Worm (Caenorhabditis elegans) whole organism, L1 larva: ENCODE measurements around the gene T01B11.1.

Experiments
- C16A3.4 ChIP-seq: fragments of 150-350 bp; optimal IDR thresholded peaks from 2 replicates; lab custom pipeline; 2014; ENCODE audit warnings: missing biosample characterization, missing genetic modification characterization
- F16B12.6 ChIP-seq: fragments of 150-350 bp; optimal IDR thresholded peaks from 2 replicates; lab custom pipeline; 2014; ENCODE audit warnings: missing biosample characterization, missing genetic modification characterization
- aha-1 ChIP-seq: fragments of 150-350 bp; optimal IDR thresholded peaks from 2 replicates; lab custom pipeline; 2014; ENCODE audit warnings: missing biosample characterization, missing genetic modification characterization
- alr-1 ChIP-seq: fragments of 200-800 bp; sonication (Bioruptor generic); optimal IDR thresholded peaks from 2 replicates; lab custom pipeline; 2018; ENCODE audit warnings: borderline replicate concordance, mild to moderate bottlenecking, missing genetic modification characterization, missing compliant biosample characterization
- aly-2 ChIP-seq: fragments of 150-350 bp; optimal IDR thresholded peaks from 2 replicates; lab custom pipeline; 2014; ENCODE audit warnings: missing biosample characterization, missing genetic modification characterization
- blmp-1 ChIP-seq: fragments of 150-350 bp; optimal IDR thresholded peaks from 2 replicates; lab custom pipeline; 2014; ENCODE audit warnings: missing biosample characterization, missing genetic modification characterization
- ceh-8 ChIP-seq: fragments of 200-800 bp; sonication (Bioruptor generic); optimal IDR thresholded peaks from 2 replicates; lab custom pipeline; 2018; ENCODE audit warnings: mild to moderate bottlenecking, missing genetic modification characterization, moderate library complexity, missing compliant biosample characterization
- ces-1 ChIP-seq: fragments of 150-350 bp; optimal IDR thresholded peaks from 2 replicates; lab custom pipeline; 2014; ENCODE audit warnings: missing biosample characterization, missing genetic modification reagents, missing genetic modification characterization
- dsc-1 ChIP-seq: sonication (generic microtip); optimal IDR thresholded peaks from 2 replicates; lab custom pipeline; 2016; ENCODE audit warnings: mild to moderate bottlenecking, missing genetic modification characterization, missing compliant biosample characterization
- efl-1 ChIP-seq, 4 experiments: fragments of 150-350 bp; optimal IDR thresholded peaks in 3 of 4; peaks in 1 of 4; 1 replicate in 1 of 4; 2 replicates in 3 of 4; lab custom pipeline; 2014; ENCODE audit warnings: missing biosample characterization in 2 of 4, missing genetic modification characterization in 2 of 4, missing genetic modification reagents in 2 of 4
- egl-13 ChIP-seq: sonication (generic microtip); optimal IDR thresholded peaks from 2 replicates; lab custom pipeline; 2016; ENCODE audit warnings: missing genotype, missing genetic modification reagents, missing genetic modification characterization, missing compliant biosample characterization
- elt-2 ChIP-seq: sonication (generic microtip); optimal IDR thresholded peaks from 2 replicates; lab custom pipeline; 2016; ENCODE audit warnings: missing genetic modification characterization, mild to moderate bottlenecking, inconsistent platforms, missing compliant biosample characterization, missing genetic modification reagents
- fkh-4 ChIP-seq: sonication (generic microtip); optimal IDR thresholded peaks from 2 replicates; lab custom pipeline; 2016; ENCODE audit warnings: missing compliant biosample characterization, missing genetic modification characterization, borderline replicate concordance
- fkh-8 ChIP-seq: sonication (generic microtip); optimal IDR thresholded peaks from 2 replicates; lab custom pipeline; 2016; ENCODE audit warnings: mild to moderate bottlenecking, missing genetic modification characterization, missing compliant biosample characterization
- fos-1 ChIP-seq: fragments of 150-350 bp; optimal IDR thresholded peaks from 2 replicates; lab custom pipeline; 2014; ENCODE audit warnings: missing biosample characterization, missing genetic modification characterization
- grh-1 ChIP-seq: fragments of 200-800 bp; sonication (Bioruptor generic); IDR thresholded peaks from 2 replicates; pipeline ENCODE4 v1.3.6; 2022; ENCODE audit warnings: missing genetic modification reagents, missing genetic modification characterization, missing compliant biosample characterization
- hlh-17 ChIP-seq: fragments of 200-800 bp; sonication (Bioruptor generic); optimal IDR thresholded peaks from 2 replicates; lab custom pipeline; 2018; ENCODE audit warnings: missing genetic modification characterization, mild to moderate bottlenecking, missing compliant biosample characterization, moderate library complexity, borderline replicate concordance
- hlh-4 ChIP-seq: sonication (generic microtip); optimal IDR thresholded peaks from 2 replicates; lab custom pipeline; 2016; ENCODE audit warnings: mild to moderate bottlenecking, missing genetic modification characterization, missing compliant biosample characterization
- irx-1 ChIP-seq: sonication (generic microtip); optimal IDR thresholded peaks from 2 replicates; lab custom pipeline; 2016; ENCODE audit warnings: missing genetic modification characterization, missing compliant biosample characterization
- isw-1 ChIP-seq: fragments of 200-800 bp; sonication (Bioruptor generic); IDR thresholded peaks from 2 replicates; pipeline ENCODE4 v1.3.6; 2022; ENCODE audit warnings: missing genetic modification characterization, missing compliant biosample characterization
- lin-14 ChIP-seq: fragments of 200-800 bp; sonication (Bioruptor generic); optimal IDR thresholded peaks from 2 replicates; lab custom pipeline; 2018; ENCODE audit warnings: mild to moderate bottlenecking, missing genetic modification characterization, moderate library complexity, missing compliant biosample characterization
- lin-15B ChIP-seq: fragments of 150-350 bp; sonication (generic microtip); optimal IDR thresholded peaks from 3 replicates; lab custom pipeline; 2014; ENCODE audit warnings: missing biosample characterization, missing genetic modification characterization
- lir-3 ChIP-seq: sonication (generic microtip); optimal IDR thresholded peaks from 2 replicates; lab custom pipeline; 2016; ENCODE audit warnings: mild to moderate bottlenecking, missing genetic modification characterization, moderate library complexity, missing compliant biosample characterization; ENCODE audit not compliant: poor library complexity
- lsy-2 ChIP-seq, 2 experiments: fragments of 150-350 bp; optimal IDR thresholded peaks; 2 replicates each; lab custom pipeline; 2014; ENCODE audit warnings: missing biosample characterization in 2 of 2, missing genetic modification characterization in 2 of 2
- mep-1 ChIP-seq: fragments of 150-350 bp; optimal IDR thresholded peaks from 2 replicates; lab custom pipeline; 2014; ENCODE audit warnings: missing biosample characterization, missing genetic modification characterization
- nhr-19 ChIP-seq: fragments of 200-800 bp; sonication (Bioruptor generic); conservative IDR thresholded peaks from 2 replicates; pipeline ENCODE4 v1.3.6; 2022; ENCODE audit warnings: missing genetic modification characterization, missing compliant biosample characterization
- nhr-28 ChIP-seq: fragments of 150-350 bp; optimal IDR thresholded peaks from 2 replicates; lab custom pipeline; 2014; ENCODE audit warnings: missing biosample characterization, missing genetic modification characterization
- nhr-71 ChIP-seq: sonication (generic microtip); optimal IDR thresholded peaks from 2 replicates; lab custom pipeline; 2016; ENCODE audit warnings: mild to moderate bottlenecking, missing genetic modification characterization, moderate library complexity, missing compliant biosample characterization
- nhr-76 ChIP-seq: sonication (generic microtip); optimal IDR thresholded peaks from 2 replicates; lab custom pipeline; 2017; ENCODE audit warnings: missing biosample characterization, missing genetic modification characterization
- nhr-77 ChIP-seq: fragments of 150-350 bp; optimal IDR thresholded peaks from 2 replicates; lab custom pipeline; 2014; ENCODE audit warnings: missing biosample characterization, missing genetic modification characterization
- nhr-84 ChIP-seq: sonication (generic microtip); optimal IDR thresholded peaks from 2 replicates; lab custom pipeline; 2017; ENCODE audit warnings: missing biosample characterization, missing genetic modification characterization
- nhr-85 ChIP-seq: sonication (generic microtip); peaks from one replicate; lab custom pipeline; 2016; ENCODE audit warnings: missing genetic modification characterization, inconsistent platforms, missing compliant biosample characterization
- nhr-90 ChIP-seq: sonication (generic microtip); optimal IDR thresholded peaks from 2 replicates; lab custom pipeline; 2016; ENCODE audit warnings: mild to moderate bottlenecking, missing genetic modification characterization, missing compliant biosample characterization; ENCODE audit not compliant: poor library complexity
- pax-3 ChIP-seq: fragments of 200-800 bp; sonication (Bioruptor generic); optimal IDR thresholded peaks from 2 replicates; lab custom pipeline; 2018; ENCODE audit warnings: mild to moderate bottlenecking, missing genetic modification characterization, moderate library complexity, missing compliant biosample characterization
- rnt-1 ChIP-seq: sonication (generic microtip); optimal IDR thresholded peaks from 2 replicates; lab custom pipeline; 2016; ENCODE audit warnings: mild to moderate bottlenecking, missing genetic modification characterization, moderate library complexity, missing compliant biosample characterization
- skn-1 ChIP-seq: fragments of 150-350 bp; optimal IDR thresholded peaks from 2 replicates; lab custom pipeline; 2014; ENCODE audit warnings: missing biosample characterization, missing genetic modification characterization
- sox-4 ChIP-seq: sonication (generic microtip); optimal IDR thresholded peaks from 2 replicates; lab custom pipeline; 2016; ENCODE audit warnings: missing genetic modification characterization, missing compliant biosample characterization
- sptf-1 ChIP-seq: fragments of 150-350 bp; optimal IDR thresholded peaks from 2 replicates; lab custom pipeline; 2014; ENCODE audit warnings: missing biosample characterization, missing genetic modification characterization
- sup-37 ChIP-seq: fragments of 200-800 bp; sonication (Bioruptor generic); optimal IDR thresholded peaks from 2 replicates; lab custom pipeline; 2018; ENCODE audit warnings: mild to moderate bottlenecking, missing genetic modification characterization, missing compliant biosample characterization
- swsn-7 ChIP-seq: sonication (generic microtip); optimal IDR thresholded peaks from 2 replicates; lab custom pipeline; 2016; ENCODE audit warnings: missing genetic modification characterization, missing compliant biosample characterization
- tbx-2 ChIP-seq: sonication (generic microtip); optimal IDR thresholded peaks from 2 replicates; lab custom pipeline; 2016; ENCODE audit warnings: missing genetic modification characterization, missing compliant biosample characterization
- tlp-1 ChIP-seq: fragments of 150-350 bp; optimal IDR thresholded peaks from 2 replicates; lab custom pipeline; 2014; ENCODE audit warnings: missing biosample characterization, missing genetic modification characterization
- unc-30 ChIP-seq: sonication (generic microtip); optimal IDR thresholded peaks from 2 replicates; lab custom pipeline; 2017; ENCODE audit warnings: missing biosample characterization, missing genetic modification characterization
- unc-62 ChIP-seq: fragments of 150-350 bp; optimal IDR thresholded peaks from 2 replicates; lab custom pipeline; 2014; ENCODE audit warnings: missing biosample characterization, missing genetic modification reagents, missing genetic modification characterization
- unc-86 ChIP-seq: sonication (generic microtip); optimal IDR thresholded peaks from 2 replicates; lab custom pipeline; 2016; ENCODE audit warnings: missing genetic modification characterization, missing compliant biosample characterization
- vab-15 ChIP-seq: sonication (generic microtip); optimal IDR thresholded peaks from 2 replicates; lab custom pipeline; 2017; ENCODE audit warnings: missing genotype, mild to moderate bottlenecking, missing genetic modification characterization, missing compliant biosample characterization
- zag-1 ChIP-seq: fragments of 150-350 bp; optimal IDR thresholded peaks from 2 replicates; lab custom pipeline; 2014; ENCODE audit warnings: missing biosample characterization, missing genetic modification characterization
- zip-4 ChIP-seq: fragments of 200-800 bp; sonication (Bioruptor generic); optimal IDR thresholded peaks from 2 replicates; lab custom pipeline; 2018; ENCODE audit warnings: mild to moderate bottlenecking, missing genetic modification characterization, moderate library complexity, missing compliant biosample characterization
- ztf-11 ChIP-seq, 2 experiments: sonication (generic microtip); optimal IDR thresholded peaks; 2 replicates each; lab custom pipeline; 2016 to 2017; ENCODE audit warnings: missing genetic modification characterization in 2 of 2, missing biosample characterization in 1 of 2, missing compliant biosample characterization in 1 of 2
- ztf-4 ChIP-seq: fragments of 150-350 bp; optimal IDR thresholded peaks from 2 replicates; lab custom pipeline; 2014; ENCODE audit warnings: missing biosample characterization, missing genetic modification characterization

The T01B11.1 gene

DNA sequence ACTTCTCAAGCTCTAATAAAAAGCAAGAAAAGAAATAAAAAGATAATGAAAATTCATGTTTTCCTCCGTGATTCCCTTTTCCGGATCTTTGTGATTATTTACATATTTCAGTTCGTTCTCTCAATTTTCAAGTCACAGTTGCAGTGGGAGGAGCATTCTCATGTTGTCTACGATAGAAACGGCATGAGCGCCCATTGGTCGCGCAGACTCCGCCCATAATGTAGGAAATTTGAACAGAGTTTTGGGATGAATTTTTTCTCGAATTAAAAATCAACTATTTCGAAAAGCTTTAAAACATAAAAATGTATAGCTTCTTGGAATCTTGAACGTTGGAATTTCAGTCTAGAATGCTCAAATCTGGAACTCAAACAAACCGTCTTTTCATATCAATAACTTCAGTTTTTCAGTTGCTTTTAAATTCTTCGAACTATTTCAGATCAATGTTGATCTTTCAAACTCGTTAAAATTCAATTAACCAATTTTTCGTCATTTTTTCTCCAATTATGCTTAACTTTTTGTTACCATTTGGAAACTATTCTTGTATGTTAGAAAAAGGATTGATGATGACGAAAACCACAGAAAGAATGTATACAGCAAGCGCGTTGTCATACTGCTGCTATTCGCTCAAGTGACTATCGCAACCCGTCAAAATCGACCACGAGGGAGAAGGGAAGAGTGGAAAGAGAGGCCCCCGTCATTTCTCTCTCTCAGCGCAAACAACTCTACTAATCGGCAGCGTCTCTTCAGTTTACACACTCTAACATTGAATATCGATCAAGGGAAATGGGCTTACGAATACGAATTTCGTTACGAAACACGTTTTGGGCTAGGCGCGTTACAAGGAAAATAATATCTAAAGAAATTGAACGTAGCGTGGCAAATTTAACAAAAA is 15.2 kb upstream of the T01B11.1 start (continued):
- TF ChIP-seq F16B12.6 (tag; lab: Kevin White, UChicago) (no peak), dsc-1 (tag; lab: Kevin White, UChicago) (peak; percentile 55), ztf-4 (tag; lab: Kevin White, UChicago) (peak; percentile 88), lin-15B (no peak), sptf-1 (tag; lab: Kevin White, UChicago) (no peak), lir-3 (tag; lab: Kevin White, UChicago) (peak; percentile 46), nhr-28 (tag; lab: Kevin White, UChicago) (no peak), skn-1 (tag; lab: Kevin White, UChicago) (peak; percentile 59), C16A3.4 (tag; lab: Kevin White, UChicago) (peak; percentile 65), unc-86 (tag; lab: Kevin White, UChicago) (peak; percentile 47), hlh-4 (no peak), lin-14 (GFP tag; lab: Kevin White, UChicago) (peak; percentile 92), ceh-8 (GFP tag; lab: Kevin White, UChicago) (peak; percentile 24), nhr-90 (peak; percentile 72), mep-1 (tag; lab: Kevin White, UChicago) (peak; percentile 71), zip-4 (GFP tag; lab: Kevin White, UChicago) (peak; percentile 58), pax-3 (tag; lab: Kevin White, UChicago) (peak; percentile 45), aha-1 (tag; lab: Kevin White, UChicago) (no peak), nhr-84 (peak; percentile 48), elt-2 (tag; lab: Kevin White, UChicago) (peak; percentile 35), swsn-7 (tag; lab: Kevin White, UChicago) (peak; percentile 70), irx-1 (tag; lab: Kevin White, UChicago) (peak; percentile 21), isw-1 (GFP tag; lab: Robert Waterston, UW) (peak; percentile 42), nhr-85 (tag; lab: Kevin White, UChicago) (peak; percentile 88), sox-4 (no peak), tbx-2 (tag; lab: Kevin White, UChicago) (peak; percentile 47), efl-1 (optimal IDR thresholded peaks at IDR 0.05; lab: Kevin White, UChicago) (peak; percentile 49 to 66), efl-1 (GFP tag; optimal IDR thresholded peaks at IDR 0.05 in 1 of 2; lab: Kevin White, UChicago) (peak in 1 of 2 experiments; percentile 94), rnt-1 (peak; percentile 82), unc-62 (GFP tag; lab: Kevin White, UChicago) (no peak), ztf-11 (tag; optimal IDR thresholded peaks at IDR 0.05; lab: Kevin White, UChicago) (no peak), nhr-71 (tag; lab: Kevin White, UChicago) (peak; percentile 82), sup-37 (no peak), nhr-77 (peak; percentile 42), aly-2 (tag; lab: Kevin White, UChicago) (peak; percentile 72), nhr-19 (GFP tag; lab: Robert Waterston, UW) (peak; percentile 69), nhr-76 (tag; lab: Kevin White, UChicago) (no peak), hlh-17 (GFP tag; lab: Kevin White, UChicago) (peak; percentile 62), ces-1 (GFP tag; lab: Kevin White, UChicago) (no peak), unc-30 (tag; lab: Kevin White, UChicago) (no peak), zag-1 (no peak), fkh-4 (no peak), lsy-2 (tag; optimal IDR thresholded peaks at IDR 0.05; lab: Kevin White, UChicago) (peak; percentile 89 to 91), fkh-8 (tag; lab: Kevin White, UChicago) (peak; percentile 15), grh-1 (GFP tag; lab: Robert Waterston, UW) (peak; percentile 64), blmp-1 (tag; lab: Kevin White, UChicago) (peak; percentile 82), egl-13 (tag; lab: Kevin White, UChicago) (peak; percentile 21), tlp-1 (no peak), vab-15 (tag; lab: Kevin White, UChicago) (peak; percentile 58), fos-1 (tag; lab: Kevin White, UChicago) (peak; percentile 71), alr-1 (tag; lab: Kevin White, UChicago) (no peak)
